Worm (Caenorhabditis elegans): ENCODE data around the gene Y59H11AR.3.

Y59H11AR.3 gene

ce11 chrIV:8627328-8627727, 32.1 kb upstream of the Y59H11AR.3 start, which contains the start of gene F42A9.11:
TSS of gene F42A9.11 (plus strand) at chrIV:8627637.
- no peak for TF ChIP-seq lsy-27 (tag; optimal IDR thresholded peaks at IDR 0.05; ENCODE audit: borderline replicate concordance, insufficient read depth)
- no peak for TF ChIP-seq snpc-4 (GFP tag; optimal IDR thresholded peaks at IDR 0.05)
- TF ChIP-seq snpc-4 (tag; optimal IDR thresholded peaks at IDR 0.05): peak in 3 of 4 experiments; percentile 9 to 29 (median 11)
- TF ChIP-seq mes-4 (tag; optimal IDR thresholded peaks at IDR 0.05): no peak
- peak; percentile 12 for TF ChIP-seq lin-40 (tag; optimal IDR thresholded peaks at IDR 0.05)
- TF ChIP-seq attf-5 (GFP tag; optimal IDR thresholded peaks at IDR 0.05): peak; percentile 47
- no peak for TF ChIP-seq rpc-1 (optimal IDR thresholded peaks at IDR 0.05)
- no peak for TF ChIP-seq rpc-1 (tag; optimal IDR thresholded peaks at IDR 0.05)
- TF ChIP-seq die-1 (tag; optimal IDR thresholded peaks at IDR 0.05): peak; percentile 14
- TF ChIP-seq lag-1 (GFP tag; IDR thresholded peaks at IDR 0.05): no peak
- TF ChIP-seq Y56A3A.18 (GFP tag; IDR thresholded peaks at IDR 0.05): no peak
- no peak for TF ChIP-seq madf-6 (GFP tag; IDR thresholded peaks at IDR 0.05)
- TF ChIP-seq hsf-1 (GFP tag; IDR thresholded peaks at IDR 0.05): no peak
- no peak for TF ChIP-seq C17E4.6 (GFP tag; IDR thresholded peaks at IDR 0.05)
- peak; percentile 62; the same call in 1 of the 2 replicates for TF ChIP-seq lin-26 (GFP tag; IDR thresholded peaks at IDR 0.05)
- no peak for TF ChIP-seq nhr-120 (GFP tag; IDR thresholded peaks at IDR 0.05)
- TF ChIP-seq cebp-1 (GFP tag; IDR thresholded peaks at IDR 0.05): no peak
- TF ChIP-seq cebp-1 (tag; optimal IDR thresholded peaks at IDR 0.05): peak; percentile 31
- no peak for TF ChIP-seq ztf-22 (GFP tag; optimal IDR thresholded peaks at IDR 0.05)
- TF ChIP-seq T26A5.8 (tag; optimal IDR thresholded peaks at IDR 0.05): no peak
- TF ChIP-seq ztf-28 (GFP tag; IDR thresholded peaks at IDR 0.05): no peak
- no peak for TF ChIP-seq egrh-3 (GFP tag; IDR thresholded peaks at IDR 0.05)
- TF ChIP-seq nhr-27 (tag; optimal IDR thresholded peaks at IDR 0.05): no peak
- peak; percentile 89 for TF ChIP-seq zfh-2 (GFP tag; conservative IDR thresholded peaks at IDR 0.05)
- TF ChIP-seq nhr-80 (tag; optimal IDR thresholded peaks at IDR 0.05): peak; percentile 30
- no peak for TF ChIP-seq F37B4.10 (GFP tag; IDR thresholded peaks at IDR 0.05)
- TF ChIP-seq snpc-3.4 (tag; optimal IDR thresholded peaks at IDR 0.05): no peak
- no peak for TF ChIP-seq hlh-12 (tag; optimal IDR thresholded peaks at IDR 0.05)
- no peak for TF ChIP-seq madf-8 (GFP tag; conservative IDR thresholded peaks at IDR 0.05)
- no peak for TF ChIP-seq snpc-1.3 (tag; optimal IDR thresholded peaks at IDR 0.05; ENCODE audit: insufficient read depth)
- TF ChIP-seq dox-1 (GFP tag; IDR thresholded peaks at IDR 0.05): peak; percentile 29; the same call in 1 of the 2 replicates
- TF ChIP-seq hrde-1 (tag; optimal IDR thresholded peaks at IDR 0.05; ENCODE audit: borderline replicate concordance): no peak
- 0 out of 2 replicates have a peak, but pooled peaks have one; percentile 17 for TF ChIP-seq ztf-25 (GFP tag; IDR thresholded peaks at IDR 0.05)
- TF ChIP-seq ceh-100 (GFP tag; IDR thresholded peaks at IDR 0.05): no peak
- no peak for TF ChIP-seq ceh-58 (GFP tag; IDR thresholded peaks at IDR 0.05)
- no peak for TF ChIP-seq ztf-26 (tag; optimal IDR thresholded peaks at IDR 0.05)
- TF ChIP-seq lsl-1 (GFP tag; optimal IDR thresholded peaks at IDR 0.05): no peak
- peak; percentile 35; the same call in 1 of the 2 replicates for TF ChIP-seq ekl-4 (GFP tag; IDR thresholded peaks at IDR 0.05)
- TF ChIP-seq sdz-38 (tag; optimal IDR thresholded peaks at IDR 0.05): no peak
- TF ChIP-seq F52B5.7 (tag; optimal IDR thresholded peaks at IDR 0.05): no peak
- no peak for TF ChIP-seq chd-7 (tag; optimal IDR thresholded peaks at IDR 0.05)
- TF ChIP-seq F39B2.1 (GFP tag; IDR thresholded peaks at IDR 0.05): no peak
- TF ChIP-seq bed-2 (GFP tag; IDR thresholded peaks at IDR 0.05): no peak
- no peak for TF ChIP-seq pbrm-1 (GFP tag; IDR thresholded peaks at IDR 0.05)
- TF ChIP-seq snpc-1.1 (tag; optimal IDR thresholded peaks at IDR 0.05; ENCODE audit: insufficient read depth): no peak
- TF ChIP-seq B0336.3 (GFP tag; IDR thresholded peaks at IDR 0.05): 0 out of 2 replicates have a peak, but pooled peaks have one; percentile 28
- TF ChIP-seq K11D2.4 (GFP tag; IDR thresholded peaks at IDR 0.05): peak; percentile 31; the same call in 1 of the 2 replicates
- TF ChIP-seq mcd-1 (GFP tag; IDR thresholded peaks at IDR 0.05): peak; percentile 35
- TF ChIP-seq Y67H2A.10 (GFP tag; conservative IDR thresholded peaks at IDR 0.05): no peak
